Worm (Caenorhabditis elegans) whole organism, early embryonic: Measurements from ENCODE around the gene W09C2.9.

Source experiments
- F13C5.2 ChIP-seq: sonication (generic microtip); optimal IDR thresholded peaks from 2 replicates; lab custom pipeline; 2017; ENCODE audit warnings: mild to moderate bottlenecking, missing genetic modification characterization, inconsistent platforms, missing compliant biosample characterization
- aly-1 ChIP-seq: sonication (generic microtip); optimal IDR thresholded peaks from 2 replicates; lab custom pipeline; 2016; ENCODE audit warnings: missing genetic modification characterization, missing compliant biosample characterization
- ama-1 ChIP-seq: fragments of 150-350 bp; optimal IDR thresholded peaks from 2 replicates; lab custom pipeline; 2014
- ceh-36 ChIP-seq: sonication (generic microtip); optimal IDR thresholded peaks from 2 replicates; lab custom pipeline; 2016; ENCODE audit warnings: missing genetic modification characterization, inconsistent platforms, missing compliant biosample characterization
- ets-7 ChIP-seq: sonication (generic microtip); optimal IDR thresholded peaks from 2 replicates; lab custom pipeline; 2016; ENCODE audit warnings: missing genotype, missing genetic modification characterization, missing compliant biosample characterization
- flt-1 ChIP-seq: fragments of 200-800 bp; sonication (Bioruptor generic); IDR thresholded peaks from 2 replicates; pipeline ENCODE4 v1.3.6; 2022; ENCODE audit warnings: missing genetic modification characterization, missing compliant biosample characterization
- hmbx-1 ChIP-seq: sonication (generic microtip); optimal IDR thresholded peaks from 2 replicates; lab custom pipeline; 2016; ENCODE audit warnings: mild to moderate bottlenecking, missing genetic modification characterization, missing compliant biosample characterization
- sea-1 ChIP-seq: fragments of 200-800 bp; sonication (Bioruptor generic); conservative IDR thresholded peaks from 2 replicates; pipeline ENCODE4 v1.3.6; 2022; ENCODE audit warnings: missing genetic modification characterization, missing compliant biosample characterization
- tbx-11 ChIP-seq: fragments of 200-800 bp; sonication (Bioruptor generic); IDR thresholded peaks from 2 replicates; pipeline ENCODE4 v1.3.6; 2022; ENCODE audit warnings: missing genetic modification characterization, missing compliant biosample characterization
- tbx-37 ChIP-seq: fragments of 200-800 bp; sonication (Bioruptor generic); conservative IDR thresholded peaks from 2 replicates; pipeline ENCODE4 v1.3.6; 2022; ENCODE audit warnings: missing genetic modification reagents, missing genetic modification characterization, missing compliant biosample characterization
- tra-4 ChIP-seq: sonication (generic microtip); optimal IDR thresholded peaks from 2 replicates; lab custom pipeline; 2017; ENCODE audit warnings: missing genetic modification characterization, missing compliant biosample characterization

ce11 chrIV:9625829-9626228, 2.7 kb upstream of the W09C2.9 start:
- no peak for TF ChIP-seq ama-1 (lab: Kevin White, UChicago)
- TF ChIP-seq hmbx-1 (tag; lab: Kevin White, UChicago): no peak
- TF ChIP-seq sea-1 (GFP tag; lab: Robert Waterston, UW): no peak
- no peak for TF ChIP-seq ceh-36
- no peak for TF ChIP-seq tra-4 (tag; lab: Kevin White, UChicago)
- TF ChIP-seq tbx-37 (GFP tag; lab: Robert Waterston, UW): no peak
- TF ChIP-seq tbx-11: no peak
- TF ChIP-seq ets-7: no peak
- TF ChIP-seq flt-1: no peak
- no peak for TF ChIP-seq aly-1 (tag; lab: Kevin White, UChicago)
- TF ChIP-seq F13C5.2: no peak
